Worm (Caenorhabditis elegans) whole organism, young adult: Measurements from ENCODE around the gene mip-1.

Experiments
- B0019.2 ChIP-seq: fragments of 200-800 bp; sonication (Bioruptor generic); conservative IDR thresholded peaks from 2 replicates; pipeline ENCODE4 v1.3.6; 2022; ENCODE audit warnings: missing genetic modification reagents, missing genetic modification characterization, missing compliant biosample characterization
- D2030.7 ChIP-seq: fragments of 200-800 bp; sonication (Bioruptor generic); IDR thresholded peaks from 2 replicates; pipeline ENCODE4 v1.3.6; 2022; ENCODE audit warnings: missing genetic modification reagents, missing genetic modification characterization, missing compliant biosample characterization
- F22D6.2 ChIP-seq: sonication (generic microtip); optimal IDR thresholded peaks from 2 replicates; lab custom pipeline; 2016; ENCODE audit warnings: mild to moderate bottlenecking, missing genetic modification characterization, missing compliant biosample characterization
- F33H1.4 ChIP-seq: fragments of 200-800 bp; sonication (Bioruptor generic); IDR thresholded peaks from 2 replicates; pipeline ENCODE4 v1.3.6; 2022; ENCODE audit warnings: missing genetic modification reagents, missing genetic modification characterization, missing compliant biosample characterization
- F55B11.4 ChIP-seq: sonication (generic microtip); optimal IDR thresholded peaks from 2 replicates; lab custom pipeline; 2016; ENCODE audit warnings: missing compliant biosample characterization, missing genetic modification characterization, borderline replicate concordance; ENCODE audit not compliant: insufficient read depth
- F57A8.1 ChIP-seq: fragments of 200-800 bp; sonication (Bioruptor generic); optimal IDR thresholded peaks from 2 replicates; lab custom pipeline; 2018; ENCODE audit warnings: mild to moderate bottlenecking, missing genetic modification characterization, moderate library complexity, missing compliant biosample characterization
- F57C9.4 ChIP-seq: sonication (generic microtip); optimal IDR thresholded peaks from 2 replicates; lab custom pipeline; 2017; ENCODE audit warnings: mild to moderate bottlenecking, missing genetic modification characterization, missing compliant biosample characterization
- K12H6.12 ChIP-seq: fragments of 200-800 bp; sonication (Bioruptor generic); optimal IDR thresholded peaks from 2 replicates; lab custom pipeline; 2018; ENCODE audit warnings: mild to moderate bottlenecking, missing genetic modification characterization, missing compliant biosample characterization
- T26A5.8 ChIP-seq: sonication (generic microtip); optimal IDR thresholded peaks from 2 replicates; lab custom pipeline; 2016; ENCODE audit warnings: missing genetic modification characterization, missing compliant biosample characterization
- Y56A3A.18 ChIP-seq: fragments of 200-800 bp; sonication (Bioruptor generic); IDR thresholded peaks from 2 replicates; pipeline ENCODE4 v1.3.6; 2022; ENCODE audit warnings: missing genetic modification reagents, missing genetic modification characterization, missing compliant biosample characterization
- Y79H2A.3 ChIP-seq: fragments of 200-800 bp; sonication (Bioruptor generic); conservative IDR thresholded peaks from 2 replicates; pipeline ENCODE4 v1.3.6; 2022; ENCODE audit warnings: missing genetic modification reagents, missing genetic modification characterization, missing compliant biosample characterization
- ZK185.1 ChIP-seq: sonication (generic microtip); optimal IDR thresholded peaks from 2 replicates; lab custom pipeline; 2016; ENCODE audit warnings: mild to moderate bottlenecking, missing genetic modification characterization, missing compliant biosample characterization; ENCODE audit not compliant: poor library complexity, severe bottlenecking
- akir-1 ChIP-seq: fragments of 200-800 bp; sonication (Bioruptor generic); optimal IDR thresholded peaks from 2 replicates; lab custom pipeline; 2018; ENCODE audit warnings: mild to moderate bottlenecking, missing genetic modification characterization, moderate library complexity, missing compliant biosample characterization
- attf-5 ChIP-seq: fragments of 200-800 bp; sonication (Bioruptor generic); optimal IDR thresholded peaks from 2 replicates; lab custom pipeline; 2018; ENCODE audit warnings: mild to moderate bottlenecking, missing genetic modification characterization, missing compliant biosample characterization
- cebp-1 ChIP-seq, 2 experiments: fragments of 200-800 bp in 1 of 2; sonication (Bioruptor generic) in 1 of 2; sonication (generic microtip) in 1 of 2; IDR thresholded peaks in 1 of 2; optimal IDR thresholded peaks in 1 of 2; 2 replicates each; pipeline versions ENCODE4 v1.3.6 to Lab custom; 2017 to 2022; ENCODE audit warnings: missing compliant biosample characterization in 2 of 2, missing genetic modification characterization in 2 of 2, mild to moderate bottlenecking in 1 of 2, missing genetic modification reagents in 1 of 2, moderate library complexity in 1 of 2
- cebp-2 ChIP-seq: fragments of 200-800 bp; sonication (Bioruptor generic); IDR thresholded peaks from 2 replicates; pipeline ENCODE4 v1.3.6; 2022; ENCODE audit warnings: missing genetic modification characterization, missing compliant biosample characterization
- ceh-27 ChIP-seq: fragments of 200-800 bp; sonication (Bioruptor generic); optimal IDR thresholded peaks from 2 replicates; lab custom pipeline; 2018; ENCODE audit warnings: mild to moderate bottlenecking, missing genetic modification characterization, moderate library complexity, missing compliant biosample characterization
- ceh-79 ChIP-seq: sonication (generic microtip); optimal IDR thresholded peaks from 2 replicates; lab custom pipeline; 2017; ENCODE audit warnings: mild to moderate bottlenecking, missing genetic modification characterization, missing compliant biosample characterization
- ceh-91 ChIP-seq: fragments of 200-800 bp; sonication (Bioruptor generic); IDR thresholded peaks from 2 replicates; pipeline ENCODE4 v1.3.6; 2022; ENCODE audit warnings: missing genetic modification reagents, missing genetic modification characterization, missing compliant biosample characterization
- chd-7 ChIP-seq: sonication (generic microtip); optimal IDR thresholded peaks from 2 replicates; lab custom pipeline; 2016; ENCODE audit warnings: mild to moderate bottlenecking, missing genetic modification characterization, moderate library complexity, missing compliant biosample characterization
- dpl-1 ChIP-seq: fragments of 150-350 bp; optimal IDR thresholded peaks from 2 replicates; lab custom pipeline; 2014; ENCODE audit warnings: missing biosample characterization, missing genetic modification reagents, missing genetic modification characterization
- egl-18 ChIP-seq: fragments of 200-800 bp; sonication (Bioruptor generic); IDR thresholded peaks from 2 replicates; pipeline ENCODE4 v1.3.6; 2022; ENCODE audit warnings: missing genetic modification reagents, missing genetic modification characterization, missing compliant biosample characterization
- egl-44 ChIP-seq: fragments of 200-800 bp; sonication (Bioruptor generic); IDR thresholded peaks from 2 replicates; pipeline ENCODE4 v1.3.6; 2022; ENCODE audit warnings: missing genetic modification reagents, missing genetic modification characterization, missing compliant biosample characterization
- ekl-4 ChIP-seq: fragments of 200-800 bp; sonication (Bioruptor generic); IDR thresholded peaks from 2 replicates; pipeline ENCODE4 v1.3.6; 2022; ENCODE audit warnings: missing genetic modification reagents, missing genetic modification characterization, missing compliant biosample characterization
- ets-4 ChIP-seq: fragments of 200-800 bp; sonication (Bioruptor generic); optimal IDR thresholded peaks from 2 replicates; lab custom pipeline; 2018; ENCODE audit warnings: mild to moderate bottlenecking, missing genetic modification characterization, missing compliant biosample characterization
- him-1 ChIP-seq: sonication (generic microtip); optimal IDR thresholded peaks from 2 replicates; lab custom pipeline; 2016; ENCODE audit warnings: missing genotype, missing genetic modification reagents, missing genetic modification characterization, missing compliant biosample characterization
- hmg-1.2 ChIP-seq: fragments of 200-800 bp; sonication (Bioruptor generic); IDR thresholded peaks from 2 replicates; pipeline ENCODE4 v1.3.6; 2022; ENCODE audit warnings: missing genetic modification reagents, missing genetic modification characterization, missing compliant biosample characterization
- hrde-1 ChIP-seq: sonication (generic microtip); optimal IDR thresholded peaks from 2 replicates; lab custom pipeline; 2016; ENCODE audit warnings: missing genetic modification characterization, mild to moderate bottlenecking, missing compliant biosample characterization, moderate library complexity, missing genotype, missing genetic modification reagents, borderline replicate concordance
- lin-35 ChIP-seq, 3 experiments: fragments of 150-350 bp in 2 of 3; sonication (generic microtip) in 1 of 3; optimal IDR thresholded peaks; 2 replicates each; lab custom pipeline; 2014 to 2018; ENCODE audit warnings: missing biosample characterization in 3 of 3, missing genetic modification characterization in 3 of 3, missing genetic modification reagents in 3 of 3
- lin-54 ChIP-seq: fragments of 200-800 bp; sonication (Bioruptor generic); optimal IDR thresholded peaks from 2 replicates; lab custom pipeline; 2018; ENCODE audit warnings: mild to moderate bottlenecking, missing genetic modification characterization, missing compliant biosample characterization
- lir-1 ChIP-seq: fragments of 200-800 bp; sonication (Bioruptor generic); conservative IDR thresholded peaks from 2 replicates; pipeline ENCODE4 v1.3.6; 2022; ENCODE audit warnings: missing genetic modification reagents, missing genetic modification characterization, missing compliant biosample characterization
- mcd-1 ChIP-seq: fragments of 200-800 bp; sonication (Bioruptor generic); IDR thresholded peaks from 2 replicates; pipeline ENCODE4 v1.3.6; 2022; ENCODE audit warnings: missing genetic modification reagents, missing genetic modification characterization, missing compliant biosample characterization
- mxl-1 ChIP-seq: sonication (generic microtip); optimal IDR thresholded peaks from 2 replicates; lab custom pipeline; 2016; ENCODE audit warnings: missing genetic modification characterization, missing compliant biosample characterization
- nhr-27 ChIP-seq: fragments of 200-800 bp; sonication (Bioruptor generic); optimal IDR thresholded peaks from 2 replicates; lab custom pipeline; 2018; ENCODE audit warnings: mild to moderate bottlenecking, missing genetic modification characterization, moderate library complexity, missing compliant biosample characterization
- nhr-80 ChIP-seq: sonication (generic microtip); optimal IDR thresholded peaks from 2 replicates; lab custom pipeline; 2016; ENCODE audit warnings: missing genetic modification characterization, missing compliant biosample characterization
- pbrm-1 ChIP-seq: fragments of 200-800 bp; sonication (Bioruptor generic); IDR thresholded peaks from 2 replicates; pipeline ENCODE4 v1.3.6; 2022; ENCODE audit warnings: missing genetic modification reagents, missing genetic modification characterization, missing compliant biosample characterization
- repo-1 ChIP-seq: sonication (generic microtip); optimal IDR thresholded peaks from 2 replicates; lab custom pipeline; 2017; ENCODE audit warnings: mild to moderate bottlenecking, missing genetic modification characterization, missing compliant biosample characterization
- sea-2 ChIP-seq: fragments of 200-800 bp; sonication (Bioruptor generic); IDR thresholded peaks from 2 replicates; pipeline ENCODE4 v1.3.6; 2022; ENCODE audit warnings: missing genetic modification characterization, missing compliant biosample characterization
- tbp1 ChIP-seq: fragments of 200-800 bp; sonication (Bioruptor generic); optimal IDR thresholded peaks from 2 replicates; lab custom pipeline; 2018; ENCODE audit warnings: mild to moderate bottlenecking, missing genetic modification characterization, missing compliant biosample characterization
- tlf-1 ChIP-seq: fragments of 200-800 bp; sonication (Bioruptor generic); optimal IDR thresholded peaks from 2 replicates; lab custom pipeline; 2018; ENCODE audit warnings: mild to moderate bottlenecking, missing genetic modification characterization, missing compliant biosample characterization
- unc-62 ChIP-seq: fragments of 150-350 bp; optimal IDR thresholded peaks from 2 replicates; lab custom pipeline; 2014; ENCODE audit warnings: missing biosample characterization, missing genetic modification reagents, missing genetic modification characterization
- xnd-1 ChIP-seq: sonication (generic microtip); optimal IDR thresholded peaks from 2 replicates; lab custom pipeline; 2016; ENCODE audit warnings: missing genotype, missing genetic modification reagents, missing genetic modification characterization, missing compliant biosample characterization
- zim-3 ChIP-seq: sonication (generic microtip); optimal IDR thresholded peaks from 2 replicates; lab custom pipeline; 2017; ENCODE audit warnings: mild to moderate bottlenecking, missing genetic modification characterization, moderate library complexity, missing compliant biosample characterization
- ztf-18 ChIP-seq: sonication (generic microtip); optimal IDR thresholded peaks from 2 replicates; lab custom pipeline; 2016; ENCODE audit warnings: missing genotype, mild to moderate bottlenecking, missing genetic modification characterization, missing compliant biosample characterization
- ztf-22 ChIP-seq: fragments of 200-800 bp; sonication (Bioruptor generic); optimal IDR thresholded peaks from 2 replicates; lab custom pipeline; 2018; ENCODE audit warnings: mild to moderate bottlenecking, missing genetic modification characterization, moderate library complexity, missing compliant biosample characterization
- ztf-28 ChIP-seq: fragments of 200-800 bp; sonication (Bioruptor generic); IDR thresholded peaks from 2 replicates; pipeline ENCODE4 v1.3.6; 2022; ENCODE audit warnings: missing genetic modification reagents, missing genetic modification characterization, missing compliant biosample characterization
- ztf-3 ChIP-seq: fragments of 200-800 bp; sonication (Bioruptor generic); optimal IDR thresholded peaks from 2 replicates; lab custom pipeline; 2018; ENCODE audit warnings: mild to moderate bottlenecking, missing genetic modification characterization, missing compliant biosample characterization
- ztf-6 ChIP-seq: fragments of 200-800 bp; sonication (Bioruptor generic); IDR thresholded peaks from 2 replicates; pipeline ENCODE4 v1.3.6; 2022; ENCODE audit warnings: missing genetic modification reagents, missing genetic modification characterization, missing compliant biosample characterization

The mip-1 gene

ce11 chrIII:4756983-4757382, 35.9 kb upstream of the mip-1 start, which contains the start of gene fbxl-2 (continued):
- TF ChIP-seq ztf-22 (GFP tag; lab: Kevin White, UChicago) = no peak
- peak; percentile 79 for TF ChIP-seq xnd-1
- no peak for TF ChIP-seq F57A8.1 (GFP tag; lab: Kevin White, UChicago)
- peak; percentile 96 for TF ChIP-seq mcd-1
- peak; percentile 98 for TF ChIP-seq attf-5 (GFP tag; lab: Kevin White, UChicago)
- TF ChIP-seq ZK185.1 (tag; lab: Kevin White, UChicago) = peak; percentile 92
- TF ChIP-seq ztf-28 = peak; percentile 87; the same call in 1 of the 2 replicates
- TF ChIP-seq lin-54 (GFP tag; lab: Kevin White, UChicago) = peak; percentile 99
- 0 out of 2 replicates have a peak, but pooled peaks have one; percentile 26 for TF ChIP-seq ztf-6 (GFP tag; lab: Robert Waterston, UW)
- TF ChIP-seq T26A5.8 (tag; lab: Kevin White, UChicago) = no peak
- TF ChIP-seq hrde-1 (tag; lab: Kevin White, UChicago) = peak; percentile 63
- TF ChIP-seq nhr-80 (tag; lab: Kevin White, UChicago) = peak; percentile 79
- no peak for TF ChIP-seq zim-3 (tag; lab: Kevin White, UChicago)
- peak; percentile 91 for TF ChIP-seq repo-1
- TF ChIP-seq ceh-79 = no peak
- no peak for TF ChIP-seq sea-2
- peak; percentile 82 for TF ChIP-seq hmg-1.2 (GFP tag; lab: Robert Waterston, UW)
- TF ChIP-seq K12H6.12 (tag; lab: Kevin White, UChicago) = peak; percentile 85
- peak; percentile 10 for TF ChIP-seq him-1 (tag; lab: Kevin White, UChicago)
- TF ChIP-seq Y56A3A.18 = peak; percentile 88
- TF ChIP-seq mxl-1 (tag; lab: Kevin White, UChicago) = no peak
- peak; percentile 95 for TF ChIP-seq ekl-4 (GFP tag; lab: Robert Waterston, UW)
- TF ChIP-seq ceh-27 (GFP tag; lab: Kevin White, UChicago) = peak; percentile 93
- TF ChIP-seq tlf-1 = peak; percentile 96
- no peak for TF ChIP-seq F55B11.4 (tag; lab: Kevin White, UChicago)
- peak; percentile 71; the same call in 1 of the 2 replicates for TF ChIP-seq cebp-2 (GFP tag; lab: Robert Waterston, UW)
- peak; percentile 89 for TF ChIP-seq D2030.7
- peak; percentile 59; the same call in 1 of the 2 replicates for TF ChIP-seq B0019.2 (GFP tag; lab: Robert Waterston, UW)
- TF ChIP-seq tbp1 (GFP tag; lab: Kevin White, UChicago) = peak; percentile 74
- peak; percentile 99 for TF ChIP-seq ztf-18 (tag; lab: Kevin White, UChicago)
- TF ChIP-seq nhr-27 (tag; lab: Kevin White, UChicago) = no peak
- TF ChIP-seq pbrm-1 (GFP tag; lab: Robert Waterston, UW) = peak; percentile 94
- TF ChIP-seq F33H1.4 = peak; percentile 94
- TF ChIP-seq egl-18 = 0 out of 2 replicates have a peak, but pooled peaks have one; percentile 73
- peak; percentile 59 for TF ChIP-seq F22D6.2
- TF ChIP-seq dpl-1 = peak; percentile 98
- peak; percentile 80 for TF ChIP-seq cebp-1 (GFP tag; IDR thresholded peaks at IDR 0.05; lab: Robert Waterston, UW)
- TF ChIP-seq cebp-1 (tag; optimal IDR thresholded peaks at IDR 0.05; lab: Kevin White, UChicago) = peak; percentile 92
- no peak for TF ChIP-seq F57C9.4 (tag; lab: Kevin White, UChicago)
- peak; percentile 35 for TF ChIP-seq ets-4
- TF ChIP-seq chd-7 (tag; lab: Kevin White, UChicago) = peak; percentile 71
- peak; percentile 92 for TF ChIP-seq lir-1
- TF ChIP-seq akir-1 = peak; percentile 16
- no peak for TF ChIP-seq unc-62 (GFP tag; lab: Kevin White, UChicago)
- TF ChIP-seq lin-35 (GFP tag; optimal IDR thresholded peaks at IDR 0.05; lab: Kevin White, UChicago) = peak; percentile 91 to 99 (median 92)
- TF ChIP-seq egl-44 (GFP tag; lab: Robert Waterston, UW) = peak; percentile 78
- TF ChIP-seq ceh-91 (GFP tag; lab: Robert Waterston, UW) = peak; percentile 86
- TF ChIP-seq Y79H2A.3 (GFP tag; lab: Robert Waterston, UW) = no peak
- TF ChIP-seq ztf-3 = peak; percentile 7
